Worm (Caenorhabditis elegans) whole organism, L1 larva: ENCODE results near the gene ugt-50.
A peak's percentile ranks its signal among the peaks of the same experiment; 100 is the strongest.

Experiments used
- lin-39 ChIP-seq: fragments of 150-350 bp; optimal IDR thresholded peaks from 2 replicates; lab custom pipeline; 2014; ENCODE audit warnings: missing biosample characterization, missing genetic modification reagents, missing genetic modification characterization
- sptf-1 ChIP-seq: fragments of 150-350 bp; optimal IDR thresholded peaks from 2 replicates; lab custom pipeline; 2014; ENCODE audit warnings: missing biosample characterization, missing genetic modification characterization
- tbx-2 ChIP-seq: sonication (generic microtip); optimal IDR thresholded peaks from 2 replicates; lab custom pipeline; 2016; ENCODE audit warnings: missing genetic modification characterization, missing compliant biosample characterization
- unc-30 ChIP-seq: sonication (generic microtip); optimal IDR thresholded peaks from 2 replicates; lab custom pipeline; 2017; ENCODE audit warnings: missing biosample characterization, missing genetic modification characterization
- unc-86 ChIP-seq: sonication (generic microtip); optimal IDR thresholded peaks from 2 replicates; lab custom pipeline; 2016; ENCODE audit warnings: missing genetic modification characterization, missing compliant biosample characterization
- ztf-4 ChIP-seq: fragments of 150-350 bp; optimal IDR thresholded peaks from 2 replicates; lab custom pipeline; 2014; ENCODE audit warnings: missing biosample characterization, missing genetic modification characterization

DNA sequence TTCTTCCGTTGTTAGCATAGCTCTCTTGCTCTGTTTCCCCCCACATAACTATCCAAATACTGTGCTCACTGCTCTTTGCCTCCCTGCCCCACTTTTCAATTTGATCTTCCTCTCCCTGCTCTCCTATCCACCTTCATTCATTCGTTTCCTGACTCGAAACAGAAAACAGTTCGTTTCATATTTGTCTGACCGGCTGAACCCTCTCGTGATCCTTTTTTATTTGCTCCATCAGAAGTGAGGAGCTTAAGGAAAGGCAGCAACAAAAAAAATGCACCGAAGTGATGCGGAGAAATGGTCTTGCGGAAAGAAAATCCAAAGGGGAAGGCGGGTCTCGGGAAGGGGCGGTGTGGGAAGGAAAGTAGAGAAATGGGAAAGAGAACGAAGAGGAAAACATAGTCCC is 30.1 kb downstream of the ugt-50 start:
- no peak for TF ChIP-seq unc-86 (tag; lab: Kevin White, UChicago)
- TF ChIP-seq lin-39 (tag; lab: Kevin White, UChicago) = no peak
- TF ChIP-seq ztf-4 = no peak
- TF ChIP-seq sptf-1 (tag; lab: Kevin White, UChicago) = no peak
- TF ChIP-seq tbx-2 (tag; lab: Kevin White, UChicago) = peak; percentile 13
- TF ChIP-seq unc-30 (tag; lab: Kevin White, UChicago) = no peak
